Worm (Caenorhabditis elegans) whole organism, late embryonic: ENCODE results near the gene clec-134.

Experiments used
- ama-1 ChIP-seq: fragments of 150-350 bp; optimal IDR thresholded peaks from 2 replicates; lab custom pipeline; 2014
- ceh-18 ChIP-seq: sonication (generic microtip); optimal IDR thresholded peaks from 2 replicates; lab custom pipeline; 2016; ENCODE audit warnings: missing genetic modification characterization, missing compliant biosample characterization
- ceh-22 ChIP-seq: sonication (generic microtip); optimal IDR thresholded peaks from 2 replicates; lab custom pipeline; 2017; ENCODE audit warnings: missing biosample characterization, missing genetic modification characterization
- dmd-4 ChIP-seq: sonication (generic microtip); optimal IDR thresholded peaks from 2 replicates; lab custom pipeline; 2016; ENCODE audit warnings: borderline replicate concordance, missing genetic modification characterization, missing compliant biosample characterization
- dve-1 ChIP-seq: sonication (generic microtip); optimal IDR thresholded peaks from 2 replicates; lab custom pipeline; 2017; ENCODE audit warnings: antibody characterized with exemption, mild to moderate bottlenecking, missing genetic modification characterization, missing compliant biosample characterization
- ets-4 ChIP-seq: sonication (generic microtip); optimal IDR thresholded peaks from 2 replicates; lab custom pipeline; 2016; ENCODE audit warnings: missing genetic modification characterization, missing compliant biosample characterization
- fkh-10 ChIP-seq: fragments of 150-350 bp; optimal IDR thresholded peaks from 2 replicates; lab custom pipeline; 2014; ENCODE audit warnings: missing biosample characterization, missing genetic modification reagents, missing genetic modification characterization
- madf-2 ChIP-seq: sonication (generic microtip); optimal IDR thresholded peaks from 2 replicates; lab custom pipeline; 2017; ENCODE audit warnings: missing genetic modification characterization, missing compliant biosample characterization
- pag-3 ChIP-seq: sonication (generic microtip); optimal IDR thresholded peaks from 2 replicates; lab custom pipeline; 2016; ENCODE audit warnings: missing compliant biosample characterization, missing genetic modification characterization, borderline replicate concordance
- pat-9 ChIP-seq: fragments of 200-800 bp; sonication (Bioruptor generic); optimal IDR thresholded peaks from 2 replicates; lab custom pipeline; 2018; ENCODE audit warnings: mild to moderate bottlenecking, missing genetic modification characterization, moderate library complexity, missing compliant biosample characterization
- pqm-1 ChIP-seq: sonication (generic microtip); optimal IDR thresholded peaks from 2 replicates; lab custom pipeline; 2016; ENCODE audit warnings: missing genetic modification characterization, missing compliant biosample characterization
- unc-55 ChIP-seq: sonication (generic microtip); optimal IDR thresholded peaks from 2 replicates; lab custom pipeline; 2017; ENCODE audit warnings: missing biosample characterization, missing genetic modification reagents, missing genetic modification characterization
- unc-86 ChIP-seq: sonication (generic microtip); optimal IDR thresholded peaks from 2 replicates; lab custom pipeline; 2016; ENCODE audit warnings: missing genetic modification characterization, missing compliant biosample characterization
- zip-5 ChIP-seq: sonication (generic microtip); optimal IDR thresholded peaks from 2 replicates; lab custom pipeline; 2016; ENCODE audit warnings: missing genetic modification characterization, missing compliant biosample characterization

DNA sequence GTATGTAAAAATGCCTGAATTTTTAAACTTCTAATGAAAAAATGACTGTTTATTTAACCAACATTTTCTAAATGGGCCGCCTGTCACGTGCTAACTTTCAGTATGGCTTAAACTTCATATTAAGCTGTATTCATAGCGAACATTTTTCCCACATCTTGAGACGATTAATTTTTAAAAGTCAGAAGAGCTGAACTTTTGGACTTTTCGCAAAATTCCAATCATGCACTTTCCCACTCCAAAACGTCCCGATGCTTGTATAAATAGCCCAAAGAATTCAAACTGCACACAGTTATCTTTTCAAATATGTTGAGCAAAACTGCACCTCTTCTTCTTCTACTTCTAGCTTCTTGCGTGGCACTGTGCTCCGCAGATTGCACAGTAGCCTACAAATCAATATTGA, 3.1 kb upstream of the clec-134 start, which contains the start of gene clec-132:
- TF ChIP-seq ama-1 (lab: Kevin White, UChicago) (no peak), pag-3 (tag; lab: Kevin White, UChicago) (no peak), fkh-10 (GFP tag; lab: Kevin White, UChicago) (no peak), dmd-4 (tag; lab: Kevin White, UChicago) (no peak), dve-1 (tag; lab: Kevin White, UChicago) (no peak), madf-2 (no peak), pqm-1 (tag; lab: Kevin White, UChicago) (no peak), zip-5 (tag; lab: Kevin White, UChicago) (no peak), ets-4 (tag; lab: Kevin White, UChicago) (no peak), unc-55 (GFP tag; lab: Kevin White, UChicago) (no peak), ceh-22 (no peak), unc-86 (tag; lab: Kevin White, UChicago) (no peak), pat-9 (tag; lab: Kevin White, UChicago) (no peak), ceh-18 (tag; lab: Kevin White, UChicago) (no peak)
